Fruit fly (Drosophila melanogaster): ENCODE measurements around the gene Tb.

Tb gene

dm6 chr3R:26654594-26654993 lies 1.6 kb upstream of the Tb start (continued):
- no peak for TF ChIP-seq oc (tag; optimal IDR thresholded peaks at IDR 0.05)
- peak; percentile 72 for TF ChIP-seq Ada2b (GFP tag; IDR thresholded peaks at IDR 0.05)
- no peak for TF ChIP-seq Oaz (GFP tag; IDR thresholded peaks at IDR 0.05)
- peak; percentile 25; the same call in 1 of the 2 replicates for TF ChIP-seq CG6272 (GFP tag; IDR thresholded peaks at IDR 0.05)
- TF ChIP-seq tgo (GFP tag; IDR thresholded peaks at IDR 0.05), result peak; percentile 66; the same call in 2 of the 3 replicates
- TF ChIP-seq Elba2 (GFP tag; optimal IDR thresholded peaks at IDR 0.05), result no peak
- peak; percentile 31 for TF ChIP-seq CG5180 (GFP tag; optimal IDR thresholded peaks at IDR 0.05)
- no peak for TF ChIP-seq CG4360 (GFP tag; IDR thresholded peaks at IDR 0.05)
- no peak for TF ChIP-seq CG17361 (GFP tag; IDR thresholded peaks at IDR 0.05)
- TF ChIP-seq BEAF-32 (GFP tag; optimal IDR thresholded peaks at IDR 0.05), result no peak
- no peak for TF ChIP-seq hkb (optimal IDR thresholded peaks at IDR 0.05)
- TF ChIP-seq hkb (GFP tag; IDR thresholded peaks at IDR 0.05), result peak; percentile 69
- TF ChIP-seq Rfx (GFP tag; IDR thresholded peaks at IDR 0.05), result peak; percentile 70
- TF ChIP-seq chinmo (GFP tag; IDR thresholded peaks at IDR 0.05; ENCODE audit: partially characterized antibody), result no peak
- TF ChIP-seq CG8281 (tag; optimal IDR thresholded peaks at IDR 0.05), result no peak
- no peak for TF ChIP-seq jing (GFP tag; optimal IDR thresholded peaks at IDR 0.05)
- 0 out of 3 replicates have a peak, but pooled peaks have one; percentile 11 for TF ChIP-seq zfh1 (GFP tag; IDR thresholded peaks at IDR 0.05)
- TF ChIP-seq ro (GFP tag; IDR thresholded peaks at IDR 0.05), result no peak
- no peak for TF ChIP-seq CG13894 (tag; optimal IDR thresholded peaks at IDR 0.05)
- TF ChIP-seq sd (tag; optimal IDR thresholded peaks at IDR 0.05), result no peak
- TF ChIP-seq sna (GFP tag; IDR thresholded peaks at IDR 0.05; ENCODE audit: partially characterized antibody), result no peak
- no peak for TF ChIP-seq CG43689 (GFP tag; IDR thresholded peaks at IDR 0.05)
- peak; percentile 0 for TF ChIP-seq shn (GFP tag; optimal IDR thresholded peaks at IDR 0.05)
- peak; percentile 7 for TF ChIP-seq CG8944 (GFP tag; optimal IDR thresholded peaks at IDR 0.05)
- peak; percentile 11 for TF ChIP-seq CG12942 (GFP tag; optimal IDR thresholded peaks at IDR 0.05)
- peak; percentile 55 for TF ChIP-seq CG10209 (GFP tag; optimal IDR thresholded peaks at IDR 0.05)
- TF ChIP-seq CG3726 (GFP tag; IDR thresholded peaks at IDR 0.05), result 0 out of 3 replicates have a peak, but pooled peaks have one; percentile 44
- peak; percentile 3 for TF ChIP-seq salm (tag; optimal IDR thresholded peaks at IDR 0.05)
- TF ChIP-seq Doc2 (GFP tag; IDR thresholded peaks at IDR 0.05), result peak; percentile 9; the same call in 1 of the 2 replicates
- TF ChIP-seq CG10274 (GFP tag; optimal IDR thresholded peaks at IDR 0.05), result no peak
- no peak for TF ChIP-seq CG31224 (GFP tag; IDR thresholded peaks at IDR 0.05)
- TF ChIP-seq Scr (GFP tag; IDR thresholded peaks at IDR 0.05; ENCODE audit: partially characterized antibody), result no peak
- 0 out of 2 replicates have a peak, but pooled peaks have one; percentile 21 for TF ChIP-seq al (GFP tag; IDR thresholded peaks at IDR 0.05)
- TF ChIP-seq CG4617 (GFP tag; optimal IDR thresholded peaks at IDR 0.05; ENCODE audit: borderline replicate concordance), result no peak
- TF ChIP-seq Lim3 (GFP tag; IDR thresholded peaks at IDR 0.05), result 0 out of 2 replicates have a peak, but pooled peaks have one; percentile 6
- no peak for TF ChIP-seq CG11247 (GFP tag; IDR thresholded peaks at IDR 0.05)
- no peak for TF ChIP-seq vnd (GFP tag; IDR thresholded peaks at IDR 0.05; ENCODE audit: partially characterized antibody)
- peak; percentile 56; the same call in 1 of the 2 replicates for TF ChIP-seq lmd (GFP tag; IDR thresholded peaks at IDR 0.05)
- no peak for TF ChIP-seq dan (GFP tag; IDR thresholded peaks at IDR 0.05)
- no peak for TF ChIP-seq Dad (GFP tag; optimal IDR thresholded peaks at IDR 0.05)
- no peak for TF ChIP-seq h (optimal IDR thresholded peaks at IDR 0.05)
- TF ChIP-seq lov (optimal IDR thresholded peaks at IDR 0.05), result no peak
- TF ChIP-seq lov (GFP tag; IDR thresholded peaks at IDR 0.05), result no peak
- TF ChIP-seq D19B (GFP tag; optimal IDR thresholded peaks at IDR 0.05), result no peak
- TF ChIP-seq nau (GFP tag; optimal IDR thresholded peaks at IDR 0.05), result peak; percentile 47
- no peak for TF ChIP-seq CG12155 (GFP tag; optimal IDR thresholded peaks at IDR 0.05)
- TF ChIP-seq wdn (GFP tag; IDR thresholded peaks at IDR 0.05), result 0 out of 2 replicates have a peak, but pooled peaks have one; percentile 18
- no peak for TF ChIP-seq Opbp (GFP tag; IDR thresholded peaks at IDR 0.05; ENCODE audit: partially characterized antibody)
- TF ChIP-seq Blimp-1 (GFP tag; optimal IDR thresholded peaks at IDR 0.05), result no peak
- TF ChIP-seq nerfin-2 (GFP tag; IDR thresholded peaks at IDR 0.05; ENCODE audit: partially characterized antibody), result no peak
- TF ChIP-seq slbo (GFP tag; IDR thresholded peaks at IDR 0.05), result peak; percentile 61
- TF ChIP-seq gcm (GFP tag; optimal IDR thresholded peaks at IDR 0.05), result no peak

All from whole organism, embryonic.